Fruit fly (Drosophila melanogaster): ENCODE measurements around the gene CIAPIN1.

Gene CIAPIN1

dm6 chr2L:15008034-15008433 lies 30.6 kb downstream of the CIAPIN1 start (continued):
- TF ChIP-seq corto (GFP tag; optimal IDR thresholded peaks at IDR 0.05), result no peak
- TF ChIP-seq CG15269 (tag; optimal IDR thresholded peaks at IDR 0.05), result no peak
- TF ChIP-seq CG6272 (GFP tag; IDR thresholded peaks at IDR 0.05), result no peak
- TF ChIP-seq Rx (GFP tag; IDR thresholded peaks at IDR 0.05), result no peak
- no peak for TF ChIP-seq mirr (GFP tag; optimal IDR thresholded peaks at IDR 0.05)
- TF ChIP-seq bab2 (GFP tag; optimal IDR thresholded peaks at IDR 0.05), result no peak
- TF ChIP-seq CG7987 (GFP tag; optimal IDR thresholded peaks at IDR 0.05), result no peak
- no peak for TF ChIP-seq zfh1 (GFP tag; IDR thresholded peaks at IDR 0.05)
- no peak for TF ChIP-seq Elba2 (GFP tag; optimal IDR thresholded peaks at IDR 0.05)
- TF ChIP-seq scrt (GFP tag; optimal IDR thresholded peaks at IDR 0.05), result no peak
- no peak for TF ChIP-seq Dbx (GFP tag; IDR thresholded peaks at IDR 0.05)
- no peak for TF ChIP-seq CG15073 (GFP tag; optimal IDR thresholded peaks at IDR 0.05)
- peak; percentile 74 for TF ChIP-seq Med (GFP tag)
- TF ChIP-seq sens (GFP tag), result peak; percentile 62
- TF ChIP-seq tna (GFP tag; IDR thresholded peaks at IDR 0.05; ENCODE audit: partially characterized antibody), result no peak
- no peak for TF ChIP-seq CG3726 (GFP tag; IDR thresholded peaks at IDR 0.05)
- TF ChIP-seq Scr (GFP tag; IDR thresholded peaks at IDR 0.05; ENCODE audit: partially characterized antibody), result no peak
- 0 out of 2 replicates have a peak, but pooled peaks have one; percentile 39 for TF ChIP-seq CG16779 (GFP tag; IDR thresholded peaks at IDR 0.05)

dm6 chr2L:15007331-15007863 lies 31.3 kb downstream of the CIAPIN1 start, which contains the start of the genes Ankrd49 and NC2beta:
Gene Ankrd49, minus strand, starts transcription at chr2L:15007431.
Gene NC2beta, plus strand, starts transcription at chr2L:15007813.
- TF ChIP-seq CG11093 (GFP tag; IDR thresholded peaks at IDR 0.05) (no peak), crc (GFP tag; optimal IDR thresholded peaks at IDR 0.05) (no peak), CG30020 (tag; optimal IDR thresholded peaks at IDR 0.05) (peak; percentile 19), gem (tag; optimal IDR thresholded peaks at IDR 0.05) (peak; percentile 9), pho (GFP tag; optimal IDR thresholded peaks at IDR 0.05) (no peak), chm (GFP tag; IDR thresholded peaks at IDR 0.05) (no peak), vvl (GFP tag; IDR thresholded peaks at IDR 0.05) (no peak), Nf-YB (GFP tag; optimal IDR thresholded peaks at IDR 0.05) (no peak), nau (GFP tag; optimal IDR thresholded peaks at IDR 0.05) (no peak), trem (tag; optimal IDR thresholded peaks at IDR 0.05) (peak; percentile 32), CG11695 (GFP tag; IDR thresholded peaks at IDR 0.05) (no peak), gfzf (GFP tag; optimal IDR thresholded peaks at IDR 0.05) (peak; percentile 43), CG6254 (GFP tag; optimal IDR thresholded peaks at IDR 0.05) (no peak), CG2712 (tag; optimal IDR thresholded peaks at IDR 0.05) (peak; percentile 8), CG14710 (tag; optimal IDR thresholded peaks at IDR 0.05) (peak; percentile 16), mam (GFP tag; optimal IDR thresholded peaks at IDR 0.05) (no peak), Med (GFP tag) (peak; percentile 8), row (GFP tag; IDR thresholded peaks at IDR 0.05) (0 out of 3 replicates have a peak, but pooled peaks have one; percentile 18), Dek (tag; optimal IDR thresholded peaks at IDR 0.05) (no peak), wdn (GFP tag; IDR thresholded peaks at IDR 0.05) (no peak), inv (GFP tag; IDR thresholded peaks at IDR 0.05; ENCODE audit: partially characterized antibody) (no peak), bcd (GFP tag; optimal IDR thresholded peaks at IDR 0.05) (no peak), CG13424 (tag; optimal IDR thresholded peaks at IDR 0.05) (no peak)
